Worm (Caenorhabditis elegans) whole organism, L4/young adult: ENCODE results near the gene B0034.1.

Source experiments
- dao-5 ChIP-seq: sonication (generic microtip); optimal IDR thresholded peaks from 2 replicates; lab custom pipeline; 2016; ENCODE audit warnings: missing genotype, missing genetic modification characterization, moderate library complexity, missing compliant biosample characterization
- him-1 ChIP-seq: sonication (generic microtip); optimal IDR thresholded peaks from 2 replicates; lab custom pipeline; 2016; ENCODE audit warnings: missing genotype, missing genetic modification reagents, missing genetic modification characterization, missing compliant biosample characterization

- TF ChIP-seq him-1 (tag; lab: Kevin White, UChicago), result no peak
- no peak for TF ChIP-seq dao-5 (tag; lab: Kevin White, UChicago)
These were observed 38.0 kb upstream of the B0034.1 start for ce11 chrII:5930095-5930653.
